Fruit fly (Drosophila melanogaster) whole organism, embryonic: ENCODE data around the gene CG13044.

ENCODE experiments used
- Abd-B ChIP-seq: fragments of 200-800 bp; sonication (Bioruptor generic); optimal IDR thresholded peaks from 2 replicates; lab custom pipeline; 2018; ENCODE audit warnings: missing biosample characterization, mild to moderate bottlenecking, missing genetic modification characterization, moderate library complexity
- Ada2b ChIP-seq: fragments of 200-800 bp; sonication (Bioruptor generic); IDR thresholded peaks from 2 replicates; pipeline ENCODE4 v1.3.6; 2022; ENCODE audit warnings: missing biosample characterization, missing genetic modification characterization
- Aef1 ChIP-seq: fragments of 200-800 bp; sonication (Bioruptor generic); IDR thresholded peaks from 3 replicates; pipeline ENCODE4 v1.3.6; 2022; ENCODE audit warnings: missing biosample characterization, missing genetic modification characterization
- B-H1 ChIP-seq: fragments of 200-800 bp; sonication (Bioruptor generic); IDR thresholded peaks from 3 replicates; pipeline ENCODE4 v1.3.6; 2022; ENCODE audit warnings: missing biosample characterization, missing genetic modification characterization
- C15 ChIP-seq: fragments of 200-800 bp; sonication (Bioruptor generic); IDR thresholded peaks from 3 replicates; pipeline ENCODE4 v1.3.6; 2022; ENCODE audit warnings: missing biosample characterization, missing genetic modification characterization
- CG10321 ChIP-seq: fragments of 200-800 bp; sonication (Bioruptor generic); IDR thresholded peaks from 2 replicates; pipeline ENCODE4 v1.3.6; 2022; ENCODE audit warnings: missing biosample characterization, missing genetic modification characterization
- CG11456 ChIP-seq: fragments of 200-800 bp; sonication (Bioruptor generic); IDR thresholded peaks from 3 replicates; pipeline ENCODE4 v1.3.6; 2022; ENCODE audit warnings: missing biosample characterization, missing genetic modification characterization
- CG12299 ChIP-seq: fragments of 200-800 bp; sonication (Bioruptor generic); optimal IDR thresholded peaks from 2 replicates; lab custom pipeline; 2018; ENCODE audit warnings: missing biosample characterization, mild to moderate bottlenecking, missing genetic modification characterization
- CG13287 ChIP-seq: fragments of 200-800 bp; sonication (Bioruptor generic); IDR thresholded peaks from 2 replicates; pipeline ENCODE4 v1.3.6; 2022; ENCODE audit warnings: missing biosample characterization, missing genetic modification characterization; ENCODE audit not compliant: partially characterized antibody
- CG16813 ChIP-seq: fragments of 200-800 bp; sonication (Bioruptor generic); IDR thresholded peaks from 3 replicates; pipeline ENCODE4 v1.3.6; 2022; ENCODE audit warnings: missing biosample characterization, missing genetic modification characterization; ENCODE audit not compliant: partially characterized antibody
- CG1832 ChIP-seq: fragments of 200-800 bp; sonication (Bioruptor generic); optimal IDR thresholded peaks from 2 replicates; lab custom pipeline; 2017; ENCODE audit warnings: missing biosample characterization, mild to moderate bottlenecking, missing genetic modification characterization, inconsistent platforms
- CG32767 ChIP-seq: fragments of 200-800 bp; sonication (Bioruptor generic); IDR thresholded peaks from 2 replicates; pipeline ENCODE4 v1.3.6; 2022; ENCODE audit warnings: missing biosample characterization, missing genetic modification characterization
- CG42726 ChIP-seq: fragments of 200-800 bp; sonication (Bioruptor generic); IDR thresholded peaks from 2 replicates; pipeline ENCODE4 v1.3.6; 2022; ENCODE audit warnings: missing biosample characterization, missing genetic modification characterization; ENCODE audit not compliant: partially characterized antibody
- CG6272 ChIP-seq: fragments of 200-800 bp; sonication (Bioruptor generic); IDR thresholded peaks from 2 replicates; pipeline ENCODE4 v1.3.6; 2022; ENCODE audit warnings: missing biosample characterization, missing genetic modification characterization
- CG6689 ChIP-seq: fragments of 200-800 bp; sonication (Bioruptor generic); IDR thresholded peaks from 2 replicates; pipeline ENCODE4 v1.3.6; 2022; ENCODE audit warnings: missing biosample characterization, missing genetic modification characterization
- CG7839 ChIP-seq: fragments of 200-800 bp; sonication (Bioruptor generic); optimal IDR thresholded peaks from 3 replicates; lab custom pipeline; 2018; ENCODE audit warnings: missing biosample characterization, mild to moderate bottlenecking, missing genetic modification characterization, moderate library complexity
- CG8290 ChIP-seq, 3 experiments: fragments of 200-800 bp; sonication (Bioruptor generic); optimal IDR thresholded peaks; 2 replicates each; lab custom pipeline; 2016 to 2019; ENCODE audit warnings: missing biosample characterization in 3 of 3, missing genetic modification characterization in 3 of 3, mild to moderate bottlenecking in 2 of 3, moderate library complexity in 1 of 3
- Camta ChIP-seq: fragments of 200-800 bp; sonication (Bioruptor generic); optimal IDR thresholded peaks from 2 replicates; lab custom pipeline; 2016; ENCODE audit warnings: missing biosample characterization, missing genetic modification characterization
- CrebB ChIP-seq: fragments of 200-800 bp; sonication (Bioruptor generic); optimal IDR thresholded peaks from 3 replicates; lab custom pipeline; 2018; ENCODE audit warnings: missing biosample characterization, mild to moderate bottlenecking, missing genetic modification characterization
- Deaf1 ChIP-seq: fragments of 200-800 bp; optimal IDR thresholded peaks from 3 replicates; lab custom pipeline; 2019; ENCODE audit warnings: missing biosample characterization, mild to moderate bottlenecking, missing genetic modification characterization, moderate library complexity
- Dek ChIP-seq: fragments of 200-800 bp; sonication (Bioruptor generic); optimal IDR thresholded peaks from 3 replicates; lab custom pipeline; 2019; ENCODE audit warnings: missing biosample characterization, mild to moderate bottlenecking, missing genetic modification characterization, moderate library complexity
- Gug ChIP-seq: fragments of 200-800 bp; sonication (Bioruptor generic); IDR thresholded peaks from 4 replicates; pipeline ENCODE4 v1.3.6; 2022; ENCODE audit warnings: missing biosample characterization, missing genetic modification characterization
- Opbp ChIP-seq: fragments of 200-800 bp; sonication (Bioruptor generic); IDR thresholded peaks from 3 replicates; pipeline ENCODE4 v1.3.6; 2022; ENCODE audit warnings: missing biosample characterization, missing genetic modification characterization; ENCODE audit not compliant: partially characterized antibody
- PHDP ChIP-seq: fragments of 200-800 bp; sonication (Bioruptor generic); optimal IDR thresholded peaks from 3 replicates; lab custom pipeline; 2018; ENCODE audit warnings: missing biosample characterization, mild to moderate bottlenecking, missing genetic modification characterization, moderate library complexity
- Rfx ChIP-seq: fragments of 200-800 bp; sonication (Bioruptor generic); IDR thresholded peaks from 2 replicates; pipeline ENCODE4 v1.3.6; 2022; ENCODE audit warnings: missing biosample characterization, missing genetic modification characterization
- Sox102F ChIP-seq: fragments of 200-800 bp; sonication (Bioruptor generic); optimal IDR thresholded peaks from 2 replicates; lab custom pipeline; 2018; ENCODE audit warnings: missing biosample characterization, mild to moderate bottlenecking, missing genetic modification characterization, moderate library complexity
- Vsx1 ChIP-seq: fragments of 200-800 bp; sonication (Bioruptor generic); optimal IDR thresholded peaks from 2 replicates; lab custom pipeline; 2017; ENCODE audit warnings: missing biosample characterization, mild to moderate bottlenecking, missing genetic modification characterization, missing genetic modification reagents
- Xbp1 ChIP-seq: fragments of 200-800 bp; sonication (Bioruptor generic); optimal IDR thresholded peaks from 3 replicates; lab custom pipeline; 2016; ENCODE audit warnings: missing biosample characterization, mild to moderate bottlenecking, missing genetic modification characterization
- dysf ChIP-seq: fragments of 200-800 bp; sonication (Bioruptor generic); IDR thresholded peaks from 3 replicates; pipeline ENCODE4 v1.3.6; 2022; ENCODE audit warnings: missing biosample characterization, missing genetic modification characterization
- fd3F ChIP-seq: fragments of 200-800 bp; sonication (Bioruptor generic); optimal IDR thresholded peaks from 2 replicates; lab custom pipeline; 2018; ENCODE audit warnings: missing biosample characterization, mild to moderate bottlenecking, missing genetic modification characterization, moderate library complexity
- gem ChIP-seq: fragments of 200-800 bp; sonication (Bioruptor generic); optimal IDR thresholded peaks from 2 replicates; lab custom pipeline; 2019; ENCODE audit warnings: missing biosample characterization, mild to moderate bottlenecking, missing genetic modification characterization, moderate library complexity
- inv ChIP-seq: fragments of 200-800 bp; sonication (Bioruptor generic); IDR thresholded peaks from 2 replicates; pipeline ENCODE4 v1.3.6; 2022; ENCODE audit warnings: missing biosample characterization, missing genetic modification characterization; ENCODE audit not compliant: partially characterized antibody
- lab ChIP-seq: fragments of 200-800 bp; sonication (Bioruptor generic); optimal IDR thresholded peaks from 3 replicates; lab custom pipeline; 2017; ENCODE audit warnings: missing biosample characterization, missing genetic modification characterization, mild to moderate bottlenecking, moderate library complexity, missing genetic modification reagents
- nerfin-2 ChIP-seq: fragments of 200-800 bp; sonication (Bioruptor generic); IDR thresholded peaks from 2 replicates; pipeline ENCODE4 v1.3.6; 2022; ENCODE audit warnings: missing biosample characterization, missing genetic modification characterization; ENCODE audit not compliant: partially characterized antibody
- pan ChIP-seq, 4 experiments: fragments of >200 bp in 3 of 4; fragments of 200-800 bp in 1 of 4; sonication (Bioruptor generic) in 1 of 4; optimal IDR thresholded peaks in 3 of 4; IDR thresholded peaks in 1 of 4; 2 replicates each; pipeline versions ENCODE4 v1.3.6 to Lab custom; 2017 to 2022; ENCODE audit warnings: missing biosample characterization in 2 of 4, missing genetic modification characterization in 2 of 4, mixed read lengths in 1 of 4
- psq ChIP-seq: fragments of 200-800 bp; sonication (Bioruptor generic); optimal IDR thresholded peaks from 2 replicates; lab custom pipeline; 2017; ENCODE audit warnings: missing biosample characterization, missing genetic modification characterization
- salm ChIP-seq: fragments of 200-800 bp; sonication (Bioruptor generic); optimal IDR thresholded peaks from 2 replicates; lab custom pipeline; 2018; ENCODE audit warnings: missing biosample characterization, mild to moderate bottlenecking, missing genetic modification characterization
- sens ChIP-seq: fragments of 200-800 bp; sonication (Bioruptor generic); peaks from one replicate; lab custom pipeline; 2016; ENCODE audit warnings: missing biosample characterization, missing genetic modification characterization
- slou ChIP-seq: fragments of 200-800 bp; sonication (Bioruptor generic); optimal IDR thresholded peaks from 3 replicates; lab custom pipeline; 2016; ENCODE audit warnings: missing biosample characterization, missing genetic modification characterization
- tap ChIP-seq: fragments of 200-800 bp; optimal IDR thresholded peaks from 3 replicates; lab custom pipeline; 2019; ENCODE audit warnings: missing biosample characterization, mild to moderate bottlenecking, missing genetic modification characterization, moderate library complexity
- tio ChIP-seq: fragments of 200-800 bp; sonication (Bioruptor generic); optimal IDR thresholded peaks from 2 replicates; lab custom pipeline; 2017; ENCODE audit warnings: missing biosample characterization, missing genetic modification characterization, inconsistent platforms
- vnd ChIP-seq: fragments of 200-800 bp; sonication (Bioruptor generic); IDR thresholded peaks from 3 replicates; pipeline ENCODE4 v1.3.6; 2022; ENCODE audit warnings: missing biosample characterization, missing genetic modification characterization; ENCODE audit not compliant: partially characterized antibody
- vvl ChIP-seq: fragments of 200-800 bp; sonication (Bioruptor generic); IDR thresholded peaks from 2 replicates; pipeline ENCODE4 v1.3.6; 2022; ENCODE audit warnings: missing biosample characterization, missing genetic modification characterization
- z ChIP-seq: fragments of 200-800 bp; sonication (Bioruptor generic); IDR thresholded peaks from 3 replicates; pipeline ENCODE4 v1.3.6; 2022; ENCODE audit warnings: missing biosample characterization, missing genetic modification characterization

CG13044 gene

dm6 chr3L:16291678-16292077 is 11.3 kb downstream of the CG13044 start:
- 0 out of 3 replicates have a peak, but pooled peaks have one; percentile 17 for TF ChIP-seq z (GFP tag; lab: Robert Waterston, UW)
- no peak for TF ChIP-seq psq (GFP tag; lab: Kevin White, UChicago)
- peak; percentile 11 for TF ChIP-seq Abd-B (GFP tag; lab: Kevin White, UChicago)
- 0 out of 2 replicates have a peak, but pooled peaks have one; percentile 34 for TF ChIP-seq CG42726 (GFP tag; lab: Robert Waterston, UW)
- peak; percentile 49 for TF ChIP-seq Vsx1 (GFP tag; lab: Kevin White, UChicago)
- TF ChIP-seq CG13287 (GFP tag; lab: Robert Waterston, UW) = peak; percentile 10; the same call in 1 of the 2 replicates
- TF ChIP-seq, all 482 proteins: peak for 5

- TF ChIP-seq C15 (GFP tag; lab: Robert Waterston, UW) = 0 out of 3 replicates have a peak, but pooled peaks have one; percentile 11
- no peak for TF ChIP-seq CG1832
These were observed 12.1 kb downstream of the CG13044 start, which contains the start of gene CG13045 for dm6 chr3L:16290850-16291249. CG13045 (minus strand) TSS chr3L:16290950.

dm6 chr3L:16289067-16289466 is 13.9 kb downstream of the CG13044 start:
- TF ChIP-seq Dek (tag; lab: Kevin White, UChicago) (no peak), Rfx (GFP tag; lab: Robert Waterston, UW) (peak; percentile 38; the same call in 1 of the 2 replicates), slou (GFP tag; lab: Kevin White, UChicago) (no peak), Ada2b (GFP tag; lab: Robert Waterston, UW) (peak; percentile 58; the same call in 1 of the 2 replicates), CG10321 (GFP tag; lab: Robert Waterston, UW) (0 out of 2 replicates have a peak, but pooled peaks have one; percentile 9), vvl (peak; percentile 40; the same call in 1 of the 2 replicates), inv (GFP tag; lab: Robert Waterston, UW) (no peak), CG32767 (GFP tag; lab: Robert Waterston, UW) (peak; percentile 46; the same call in 1 of the 2 replicates), dysf (peak; percentile 61; the same call in 2 of the 3 replicates), salm (no peak), lab (GFP tag; lab: Kevin White, UChicago) (peak; percentile 19), fd3F (GFP tag; lab: Kevin White, UChicago) (peak; percentile 36), CG6272 (GFP tag; lab: Robert Waterston, UW) (no peak), CG8290 (GFP tag; optimal IDR thresholded peaks at IDR 0.05; lab: Kevin White, UChicago) (no peak), CG8290 (tag; optimal IDR thresholded peaks at IDR 0.05; lab: Kevin White, UChicago) (no peak), PHDP (tag; lab: Kevin White, UChicago) (no peak), gem (tag; lab: Kevin White, UChicago) (peak; percentile 65), Deaf1 (tag; lab: Kevin White, UChicago) (no peak), Sox102F (GFP tag; lab: Kevin White, UChicago) (peak; percentile 31), Aef1 (GFP tag; lab: Robert Waterston, UW) (0 out of 3 replicates have a peak, but pooled peaks have one; percentile 16), tap (peak; percentile 5), B-H1 (GFP tag; lab: Robert Waterston, UW) (0 out of 3 replicates have a peak, but pooled peaks have one; percentile 16), Xbp1 (GFP tag; lab: Kevin White, UChicago) (peak; percentile 56), vnd (GFP tag; lab: Robert Waterston, UW) (no peak), pan (optimal IDR thresholded peaks at IDR 0.05; lab: Kevin White, UChicago) (no peak), pan (GFP tag; optimal IDR thresholded peaks at IDR 0.05 in 1 of 2, IDR thresholded peaks at IDR 0.05 in 1 of 2) (peak in 1 of 2 experiments; percentile 37), CrebB (tag; lab: Kevin White, UChicago) (no peak), sens (GFP tag; lab: Kevin White, UChicago) (no peak), CG6689 (GFP tag; lab: Robert Waterston, UW) (no peak), Gug (0 out of 4 replicates have a peak, but pooled peaks have one; percentile 13), Camta (GFP tag; lab: Kevin White, UChicago) (no peak), CG11456 (GFP tag; lab: Robert Waterston, UW) (no peak), tio (GFP tag; lab: Kevin White, UChicago) (peak; percentile 5), CG12299 (tag; lab: Kevin White, UChicago) (no peak), CG7839 (tag; lab: Kevin White, UChicago) (peak; percentile 39), nerfin-2 (GFP tag; lab: Robert Waterston, UW) (no peak), Opbp (GFP tag; lab: Robert Waterston, UW) (no peak), CG16813 (GFP tag; lab: Robert Waterston, UW) (no peak)
